Worm (Caenorhabditis elegans) whole organism, young adult: Measurements from ENCODE around the gene F37C4.8.

Experiments
- B0261.1 ChIP-seq: sonication (generic microtip); optimal IDR thresholded peaks from 2 replicates; lab custom pipeline; 2016; ENCODE audit warnings: mild to moderate bottlenecking, missing genetic modification characterization, moderate library complexity, missing compliant biosample characterization
- F22D6.2 ChIP-seq: sonication (generic microtip); optimal IDR thresholded peaks from 2 replicates; lab custom pipeline; 2016; ENCODE audit warnings: mild to moderate bottlenecking, missing genetic modification characterization, missing compliant biosample characterization
- F23B12.7 ChIP-seq: sonication (generic microtip); optimal IDR thresholded peaks from 2 replicates; lab custom pipeline; 2017; ENCODE audit warnings: missing genetic modification characterization, mild to moderate bottlenecking, missing compliant biosample characterization, antibody characterized with exemption, moderate library complexity; ENCODE audit not compliant: insufficient read depth
- F57C9.4 ChIP-seq: sonication (generic microtip); optimal IDR thresholded peaks from 2 replicates; lab custom pipeline; 2017; ENCODE audit warnings: mild to moderate bottlenecking, missing genetic modification characterization, missing compliant biosample characterization
- K11D2.4 ChIP-seq: fragments of 200-800 bp; sonication (Bioruptor generic); IDR thresholded peaks from 2 replicates; pipeline ENCODE4 v1.3.6; 2022; ENCODE audit warnings: missing genetic modification reagents, missing genetic modification characterization, missing compliant biosample characterization
- K12H6.12 ChIP-seq: fragments of 200-800 bp; sonication (Bioruptor generic); optimal IDR thresholded peaks from 2 replicates; lab custom pipeline; 2018; ENCODE audit warnings: mild to moderate bottlenecking, missing genetic modification characterization, missing compliant biosample characterization
- T26A5.8 ChIP-seq: sonication (generic microtip); optimal IDR thresholded peaks from 2 replicates; lab custom pipeline; 2016; ENCODE audit warnings: missing genetic modification characterization, missing compliant biosample characterization
- Y53F4B.3 ChIP-seq: fragments of 200-800 bp; sonication (Bioruptor generic); IDR thresholded peaks from 2 replicates; pipeline ENCODE4 v1.3.6; 2022; ENCODE audit warnings: missing genetic modification reagents, missing genetic modification characterization, missing compliant biosample characterization
- Y79H2A.3 ChIP-seq: fragments of 200-800 bp; sonication (Bioruptor generic); conservative IDR thresholded peaks from 2 replicates; pipeline ENCODE4 v1.3.6; 2022; ENCODE audit warnings: missing genetic modification reagents, missing genetic modification characterization, missing compliant biosample characterization
- ama-1 ChIP-seq, 3 experiments: fragments of 150-350 bp in 1 of 3; sonication (generic microtip) in 2 of 3; optimal IDR thresholded peaks; 2 replicates each; lab custom pipeline; 2014 to 2018; ENCODE audit warnings: missing biosample characterization in 2 of 3, missing genetic modification characterization in 2 of 3, missing genetic modification reagents in 2 of 3
- aptf-3 ChIP-seq: fragments of 200-800 bp; sonication (Bioruptor generic); IDR thresholded peaks from 2 replicates; pipeline ENCODE4 v1.3.6; 2022; ENCODE audit warnings: missing genetic modification characterization, missing compliant biosample characterization
- atf-7 ChIP-seq: sonication (generic microtip); optimal IDR thresholded peaks from 2 replicates; lab custom pipeline; 2017; ENCODE audit warnings: mild to moderate bottlenecking, missing genetic modification characterization, missing compliant biosample characterization
- athp-1 ChIP-seq: sonication (generic microtip); optimal IDR thresholded peaks from 2 replicates; lab custom pipeline; 2017; ENCODE audit warnings: mild to moderate bottlenecking, missing genetic modification characterization, missing compliant biosample characterization
- attf-3 ChIP-seq: fragments of 200-800 bp; sonication (Bioruptor generic); conservative IDR thresholded peaks from 2 replicates; pipeline ENCODE4 v1.3.6; 2022; ENCODE audit warnings: missing genetic modification reagents, missing genetic modification characterization, missing compliant biosample characterization
- dox-1 ChIP-seq: fragments of 200-800 bp; sonication (Bioruptor generic); IDR thresholded peaks from 2 replicates; pipeline ENCODE4 v1.3.6; 2022; ENCODE audit warnings: missing genetic modification reagents, missing genetic modification characterization, missing compliant biosample characterization
- dpl-1 ChIP-seq: fragments of 150-350 bp; optimal IDR thresholded peaks from 2 replicates; lab custom pipeline; 2014; ENCODE audit warnings: missing biosample characterization, missing genetic modification reagents, missing genetic modification characterization
- egl-44 ChIP-seq: fragments of 200-800 bp; sonication (Bioruptor generic); IDR thresholded peaks from 2 replicates; pipeline ENCODE4 v1.3.6; 2022; ENCODE audit warnings: missing genetic modification reagents, missing genetic modification characterization, missing compliant biosample characterization
- fkh-3 ChIP-seq: sonication (generic microtip); optimal IDR thresholded peaks from 2 replicates; lab custom pipeline; 2016; ENCODE audit warnings: mild to moderate bottlenecking, missing genetic modification characterization, missing compliant biosample characterization
- gei-17 ChIP-seq: fragments of 200-800 bp; sonication (Bioruptor generic); optimal IDR thresholded peaks from 2 replicates; lab custom pipeline; 2018; ENCODE audit warnings: mild to moderate bottlenecking, missing genetic modification characterization, missing compliant biosample characterization
- him-1 ChIP-seq: sonication (generic microtip); optimal IDR thresholded peaks from 2 replicates; lab custom pipeline; 2016; ENCODE audit warnings: missing genotype, missing genetic modification reagents, missing genetic modification characterization, missing compliant biosample characterization
- let-526 ChIP-seq: fragments of 200-800 bp; sonication (Bioruptor generic); IDR thresholded peaks from 2 replicates; pipeline ENCODE4 v1.3.6; 2022; ENCODE audit warnings: missing genetic modification reagents, missing genetic modification characterization, missing compliant biosample characterization
- lin-26 ChIP-seq: fragments of 200-800 bp; sonication (Bioruptor generic); IDR thresholded peaks from 2 replicates; pipeline ENCODE4 v1.3.6; 2022; ENCODE audit warnings: missing genetic modification reagents, missing genetic modification characterization, missing compliant biosample characterization
- lin-54 ChIP-seq: fragments of 200-800 bp; sonication (Bioruptor generic); optimal IDR thresholded peaks from 2 replicates; lab custom pipeline; 2018; ENCODE audit warnings: mild to moderate bottlenecking, missing genetic modification characterization, missing compliant biosample characterization
- lsl-1 ChIP-seq: fragments of 200-800 bp; sonication (Bioruptor generic); optimal IDR thresholded peaks from 2 replicates; lab custom pipeline; 2018; ENCODE audit warnings: mild to moderate bottlenecking, missing genetic modification characterization, moderate library complexity, missing compliant biosample characterization
- madf-10 ChIP-seq: sonication (generic microtip); optimal IDR thresholded peaks from 2 replicates; lab custom pipeline; 2016; ENCODE audit warnings: mild to moderate bottlenecking, missing genetic modification characterization, missing compliant biosample characterization
- mes-4 ChIP-seq: sonication (generic microtip); optimal IDR thresholded peaks from 2 replicates; lab custom pipeline; 2016; ENCODE audit warnings: missing genotype, missing genetic modification characterization, missing compliant biosample characterization
- nfya-2 ChIP-seq: fragments of 200-800 bp; sonication (Bioruptor generic); IDR thresholded peaks from 2 replicates; pipeline ENCODE4 v1.3.6; 2022; ENCODE audit warnings: missing genetic modification reagents, missing genetic modification characterization, missing compliant biosample characterization
- nfyb-1 ChIP-seq: fragments of 200-800 bp; sonication (Bioruptor generic); IDR thresholded peaks from 2 replicates; pipeline ENCODE4 v1.3.6; 2022; ENCODE audit warnings: missing genetic modification reagents, missing genetic modification characterization, missing compliant biosample characterization
- nhr-90 ChIP-seq: sonication (generic microtip); optimal IDR thresholded peaks from 2 replicates; lab custom pipeline; 2016; ENCODE audit warnings: missing genotype, mild to moderate bottlenecking, missing genetic modification characterization, missing compliant biosample characterization
- pbrm-1 ChIP-seq: fragments of 200-800 bp; sonication (Bioruptor generic); IDR thresholded peaks from 2 replicates; pipeline ENCODE4 v1.3.6; 2022; ENCODE audit warnings: missing genetic modification reagents, missing genetic modification characterization, missing compliant biosample characterization
- pha-4 ChIP-seq: fragments of 150-350 bp; sonication (generic microtip); optimal IDR thresholded peaks from 2 replicates; lab custom pipeline; 2014; ENCODE audit warnings: missing biosample characterization, missing genetic modification reagents, missing genetic modification characterization
- sdz-38 ChIP-seq: sonication (generic microtip); optimal IDR thresholded peaks from 2 replicates; lab custom pipeline; 2016; ENCODE audit warnings: missing genotype, missing genetic modification characterization, missing compliant biosample characterization
- sea-2 ChIP-seq: fragments of 200-800 bp; sonication (Bioruptor generic); IDR thresholded peaks from 2 replicates; pipeline ENCODE4 v1.3.6; 2022; ENCODE audit warnings: missing genetic modification characterization, missing compliant biosample characterization
- tbx-9 ChIP-seq: sonication (generic microtip); optimal IDR thresholded peaks from 2 replicates; lab custom pipeline; 2016; ENCODE audit warnings: borderline replicate concordance, missing genetic modification characterization, inconsistent platforms, missing compliant biosample characterization
- tlf-1 ChIP-seq: fragments of 200-800 bp; sonication (Bioruptor generic); optimal IDR thresholded peaks from 2 replicates; lab custom pipeline; 2018; ENCODE audit warnings: mild to moderate bottlenecking, missing genetic modification characterization, missing compliant biosample characterization
- unc-62 ChIP-seq: fragments of 150-350 bp; optimal IDR thresholded peaks from 2 replicates; lab custom pipeline; 2014; ENCODE audit warnings: missing biosample characterization, missing genetic modification reagents, missing genetic modification characterization
- zim-3 ChIP-seq: sonication (generic microtip); optimal IDR thresholded peaks from 2 replicates; lab custom pipeline; 2017; ENCODE audit warnings: mild to moderate bottlenecking, missing genetic modification characterization, moderate library complexity, missing compliant biosample characterization
- ztf-22 ChIP-seq: fragments of 200-800 bp; sonication (Bioruptor generic); optimal IDR thresholded peaks from 2 replicates; lab custom pipeline; 2018; ENCODE audit warnings: mild to moderate bottlenecking, missing genetic modification characterization, moderate library complexity, missing compliant biosample characterization
- ztf-28 ChIP-seq: fragments of 200-800 bp; sonication (Bioruptor generic); IDR thresholded peaks from 2 replicates; pipeline ENCODE4 v1.3.6; 2022; ENCODE audit warnings: missing genetic modification reagents, missing genetic modification characterization, missing compliant biosample characterization
- ztf-3 ChIP-seq: fragments of 200-800 bp; sonication (Bioruptor generic); optimal IDR thresholded peaks from 2 replicates; lab custom pipeline; 2018; ENCODE audit warnings: mild to moderate bottlenecking, missing genetic modification characterization, missing compliant biosample characterization

F37C4.8 gene

ce11 chrIV:3839420-3839819 is 41.6 kb downstream of the F37C4.8 start, which contains the start of gene F28F9.2:
F28F9.2 (plus strand) TSS chrIV:3839720.
- TF ChIP-seq pha-4 (tag; lab: Kevin White, UChicago) = no peak
- TF ChIP-seq nfya-2 (GFP tag; lab: Robert Waterston, UW) = no peak
- no peak for TF ChIP-seq gei-17 (GFP tag; lab: Kevin White, UChicago)
- TF ChIP-seq K11D2.4 = no peak
- no peak for TF ChIP-seq F57C9.4 (tag; lab: Kevin White, UChicago)
- no peak for TF ChIP-seq tlf-1 (GFP tag; lab: Kevin White, UChicago)
- no peak for TF ChIP-seq ztf-28
- TF ChIP-seq dpl-1 (GFP tag; lab: Kevin White, UChicago) = no peak
- TF ChIP-seq B0261.1 = no peak
- TF ChIP-seq nhr-90 (tag; lab: Kevin White, UChicago) = no peak
- TF ChIP-seq F23B12.7 (tag; lab: Kevin White, UChicago) = no peak
- no peak for TF ChIP-seq let-526 (GFP tag; lab: Robert Waterston, UW)

- no peak for TF ChIP-seq fkh-3
- no peak for TF ChIP-seq nfyb-1 (GFP tag; lab: Robert Waterston, UW)
- no peak for TF ChIP-seq him-1 (tag; lab: Kevin White, UChicago)
- no peak for TF ChIP-seq K12H6.12
These were observed 42.3 kb downstream of the F37C4.8 start for ce11 chrIV:3838687-3839086.

- TF ChIP-seq madf-10 (tag; lab: Kevin White, UChicago) = no peak
- TF ChIP-seq ztf-28 = no peak
- no peak for TF ChIP-seq sdz-38 (tag; lab: Kevin White, UChicago)
- TF ChIP-seq lin-54 (GFP tag; lab: Kevin White, UChicago) = no peak
- TF ChIP-seq attf-3 (GFP tag; lab: Robert Waterston, UW) = no peak
- no peak for TF ChIP-seq lin-26 (GFP tag; lab: Robert Waterston, UW)
- TF ChIP-seq athp-1 (tag; lab: Kevin White, UChicago) = no peak
- no peak for TF ChIP-seq ztf-3 (GFP tag; lab: Kevin White, UChicago)
- TF ChIP-seq ztf-22 (GFP tag; lab: Kevin White, UChicago) = no peak
- no peak for TF ChIP-seq F22D6.2 (tag; lab: Kevin White, UChicago)
- no peak for TF ChIP-seq K11D2.4
- TF ChIP-seq pbrm-1 (GFP tag; lab: Robert Waterston, UW) = no peak
- TF ChIP-seq nhr-90 (tag; lab: Kevin White, UChicago) = no peak
- no peak for TF ChIP-seq mes-4
These were observed 46.0 kb downstream of the F37C4.8 start, which contains the start of gene cal-3 for ce11 chrIV:3835065-3835464. cal-3 (minus strand) TSS chrIV:3835165.

- TF ChIP-seq zim-3 (tag; lab: Kevin White, UChicago) (no peak), dox-1 (GFP tag; lab: Robert Waterston, UW) (no peak), ama-1 (optimal IDR thresholded peaks at IDR 0.05; lab: Kevin White, UChicago) (no peak), ama-1 (GFP tag; optimal IDR thresholded peaks at IDR 0.05; lab: Kevin White, UChicago) (no peak), aptf-3 (GFP tag; lab: Robert Waterston, UW) (no peak), atf-7 (tag; lab: Kevin White, UChicago) (no peak), unc-62 (GFP tag; lab: Kevin White, UChicago) (no peak), tbx-9 (tag; lab: Kevin White, UChicago) (no peak), lsl-1 (no peak), Y53F4B.3 (GFP tag; lab: Robert Waterston, UW) (no peak), egl-44 (GFP tag; lab: Robert Waterston, UW) (no peak), sea-2 (GFP tag; lab: Robert Waterston, UW) (no peak), Y79H2A.3 (GFP tag; lab: Robert Waterston, UW) (no peak), T26A5.8 (no peak)
These were observed 47.2 kb downstream of the F37C4.8 start for ce11 chrIV:3833778-3834177.
